Fruit fly (Drosophila melanogaster): ENCODE measurements around the gene CG9701.
A peak's percentile ranks its signal among the peaks of the same experiment; 100 is the strongest.

Gene CG9701

dm6 chr3L:16733246-16733645 is at the start of gene CG9701:
CG9701 (plus strand) TSS chr3L:16733546.
- TF ChIP-seq noc (tag; optimal IDR thresholded peaks at IDR 0.05): no peak

- no peak for TF ChIP-seq noc (tag; optimal IDR thresholded peaks at IDR 0.05)
Observed at dm6 chr3L:16689491-16689890, 43.9 kb upstream of the CG9701 start.

- no peak for TF ChIP-seq noc (tag; optimal IDR thresholded peaks at IDR 0.05)
Observed at dm6 chr3L:16690055-16690454, 43.3 kb upstream of the CG9701 start.

- TF ChIP-seq noc (tag; optimal IDR thresholded peaks at IDR 0.05): peak; percentile 56
Observed at dm6 chr3L:16693844-16694243, 39.5 kb upstream of the CG9701 start.

dm6 chr3L:16695076-16695847 is 38.1 kb upstream of the CG9701 start:
- peak; percentile 10 for TF ChIP-seq noc (tag; optimal IDR thresholded peaks at IDR 0.05)

- peak; percentile 51 for TF ChIP-seq noc (tag; optimal IDR thresholded peaks at IDR 0.05)
Observed at dm6 chr3L:16697069-16697468, 36.3 kb upstream of the CG9701 start.

dm6 chr3L:16698089-16698488 is 35.3 kb upstream of the CG9701 start:
- no peak for TF ChIP-seq noc (tag; optimal IDR thresholded peaks at IDR 0.05)

dm6 chr3L:16699292-16700026 is 33.9 kb upstream of the CG9701 start:
- no peak for TF ChIP-seq noc (tag; optimal IDR thresholded peaks at IDR 0.05)

dm6 chr3L:16702866-16703265 is 30.5 kb upstream of the CG9701 start:
- TF ChIP-seq noc (tag; optimal IDR thresholded peaks at IDR 0.05): no peak

dm6 chr3L:16704251-16704650 is 29.1 kb upstream of the CG9701 start:
- TF ChIP-seq noc (tag; optimal IDR thresholded peaks at IDR 0.05): no peak

- TF ChIP-seq noc (tag; optimal IDR thresholded peaks at IDR 0.05): no peak
Observed at dm6 chr3L:16704673-16705072, 28.7 kb upstream of the CG9701 start, which contains the start of gene CG9692. CG9692 (plus strand) TSS chr3L:16704973.

dm6 chr3L:16705630-16706029 is 27.7 kb upstream of the CG9701 start:
- TF ChIP-seq noc (tag; optimal IDR thresholded peaks at IDR 0.05): no peak

- TF ChIP-seq noc (tag; optimal IDR thresholded peaks at IDR 0.05): no peak
Observed at dm6 chr3L:16708738-16709350, 24.5 kb upstream of the CG9701 start.

dm6 chr3L:16709673-16710257 is 23.6 kb upstream of the CG9701 start:
- TF ChIP-seq noc (tag; optimal IDR thresholded peaks at IDR 0.05): no peak

- TF ChIP-seq noc (tag; optimal IDR thresholded peaks at IDR 0.05): peak; percentile 8
Observed at dm6 chr3L:16710258-16711020, 22.9 kb upstream of the CG9701 start.
